Fruit fly (Drosophila melanogaster) S2 (cell line): ENCODE results near the gene Elovl7.

Source experiments
- CG8478 ChIP-seq: fragments of >200 bp; optimal IDR thresholded peaks from 2 replicates; lab custom pipeline; 2018
- CTCF ChIP-seq, 2 experiments: fragments of >200 bp; optimal IDR thresholded peaks; 2 replicates each; lab custom pipeline; 2018

Elovl7 gene

dm6 chr3R:7947349-7947748, 48.3 kb downstream of the Elovl7 start:
- TF ChIP-seq CTCF (optimal IDR thresholded peaks at IDR 0.05; lab: Kevin White, UChicago) (no peak), CG8478 (no peak)

dm6 chr3R:7944699-7945349, 50.8 kb downstream of the Elovl7 start:
- TF ChIP-seq CG8478 (no peak), CTCF (optimal IDR thresholded peaks at IDR 0.05; lab: Kevin White, UChicago) (no peak)

dm6 chr3R:7936786-7937363, 58.8 kb downstream of the Elovl7 start:
- TF ChIP-seq CTCF (optimal IDR thresholded peaks at IDR 0.05; lab: Kevin White, UChicago), result peak in 1 of 2 experiments; percentile 14
- TF ChIP-seq CG8478, result no peak
